Worm (Caenorhabditis elegans): ENCODE results near the gene F42F12.14.
A peak's percentile ranks its signal among the peaks of the same experiment; 100 is the strongest.

Gene F42F12.14

DNA sequence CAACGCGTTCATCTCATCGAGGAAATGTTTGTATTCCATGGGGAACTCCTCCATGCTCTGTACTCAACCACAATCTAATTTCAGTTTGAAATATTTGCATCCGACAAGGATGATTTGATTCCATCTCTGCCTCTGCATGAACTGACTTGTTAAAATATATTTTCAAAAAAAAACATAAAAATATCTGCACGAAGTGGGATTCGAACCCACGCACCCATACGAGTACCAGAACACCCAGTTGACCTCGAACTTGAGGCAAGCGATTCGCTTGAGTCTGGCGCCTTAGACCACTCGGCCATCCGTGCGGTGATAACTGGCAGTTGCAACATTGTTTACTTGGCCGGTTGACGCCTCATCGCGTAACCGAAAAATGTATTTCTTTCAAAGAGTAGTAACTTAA lies 607 bp upstream of the F42F12.14 start:
- TF ChIP-seq ces-1 (GFP tag; optimal IDR thresholded peaks at IDR 0.05) (no peak), flh-1 (GFP tag; optimal IDR thresholded peaks at IDR 0.05) (no peak), nhr-237 (tag; optimal IDR thresholded peaks at IDR 0.05) (no peak), unc-120 (tag; optimal IDR thresholded peaks at IDR 0.05; ENCODE audit: poor library complexity, severe bottlenecking) (peak; percentile 23), pha-4 (tag; optimal IDR thresholded peaks at IDR 0.05) (no peak), drap-1 (GFP tag; optimal IDR thresholded peaks at IDR 0.05) (peak; percentile 13), sptf-1 (tag; optimal IDR thresholded peaks at IDR 0.05) (no peak), M03D4.4 (tag; optimal IDR thresholded peaks at IDR 0.05) (peak; percentile 39), tbx-8 (GFP tag; optimal IDR thresholded peaks at IDR 0.05) (no peak)

DNA sequence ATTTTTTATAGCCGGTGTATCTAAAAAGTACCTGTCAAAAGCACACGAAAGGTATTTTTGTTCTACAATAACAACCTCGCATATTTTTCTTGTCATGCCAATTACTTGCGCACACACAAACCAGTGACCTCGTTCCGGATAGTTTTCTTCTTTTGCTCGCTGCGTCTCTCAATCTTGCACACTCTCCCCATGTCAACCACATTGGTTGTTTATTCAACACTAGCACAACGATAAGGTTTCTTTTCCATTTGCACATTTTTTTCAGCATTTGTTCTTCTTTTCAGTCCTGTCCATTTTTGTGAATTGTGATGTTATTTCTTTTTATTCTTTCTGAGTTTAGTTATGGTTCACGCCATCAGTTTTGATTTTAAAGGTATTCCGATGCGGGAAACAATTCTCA lies 1.8 kb downstream of the F42F12.14 start, which contains the start of gene F42F12.3:
TSS of gene F42F12.3 (plus strand) at position 372 of the 400 bp plus-strand sequence.
- peak; percentile 3 for TF ChIP-seq pha-4 (tag; optimal IDR thresholded peaks at IDR 0.05)
- TF ChIP-seq sem-2 (GFP tag; optimal IDR thresholded peaks at IDR 0.05): no peak

DNA sequence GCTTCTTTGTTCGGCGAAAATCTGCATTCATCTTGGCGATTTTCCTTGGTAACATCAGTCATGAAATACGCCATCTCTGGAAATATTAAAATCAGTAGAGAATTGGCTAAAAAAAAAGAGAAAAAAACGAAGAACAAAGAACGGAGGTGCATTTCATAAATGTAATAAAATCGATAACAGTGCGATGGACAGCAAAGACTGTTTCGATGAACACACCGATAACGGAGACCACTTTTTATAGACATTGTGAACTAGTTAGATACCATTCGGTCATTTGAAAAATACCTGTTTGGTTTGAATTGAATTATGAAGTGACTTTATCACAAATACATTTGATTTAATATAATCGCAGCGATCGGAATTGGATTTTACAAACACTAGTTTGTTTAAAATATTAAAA lies 4.4 kb downstream of the F42F12.14 start, which contains the start of gene F42F12.4:
TSS of gene F42F12.4 (minus strand) at position 76 of the 400 bp plus-strand sequence.
- TF ChIP-seq unc-62 (GFP tag; optimal IDR thresholded peaks at IDR 0.05): no peak
- TF ChIP-seq nhr-12 (tag; optimal IDR thresholded peaks at IDR 0.05): no peak
- TF ChIP-seq M03D4.4 (tag; optimal IDR thresholded peaks at IDR 0.05): no peak
- TF ChIP-seq sptf-1 (tag; optimal IDR thresholded peaks at IDR 0.05): no peak
- TF ChIP-seq blmp-1 (tag; optimal IDR thresholded peaks at IDR 0.05): no peak
- TF ChIP-seq ces-1 (GFP tag; optimal IDR thresholded peaks at IDR 0.05): no peak
- TF ChIP-seq tbx-8 (GFP tag; optimal IDR thresholded peaks at IDR 0.05): no peak
- TF ChIP-seq nhr-76 (tag; optimal IDR thresholded peaks at IDR 0.05): no peak
- TF ChIP-seq ham-2 (GFP tag; optimal IDR thresholded peaks at IDR 0.05): no peak
- no peak for TF ChIP-seq ceh-83 (GFP tag; optimal IDR thresholded peaks at IDR 0.05)
- TF ChIP-seq bed-3 (GFP tag; optimal IDR thresholded peaks at IDR 0.05): no peak
- TF ChIP-seq flh-1 (GFP tag; optimal IDR thresholded peaks at IDR 0.05): no peak
- TF ChIP-seq mep-1 (tag; optimal IDR thresholded peaks at IDR 0.05): no peak
- no peak for TF ChIP-seq ceh-43 (GFP tag; optimal IDR thresholded peaks at IDR 0.05)
- TF ChIP-seq lsy-2 (tag; optimal IDR thresholded peaks at IDR 0.05): no peak
- no peak for TF ChIP-seq cnd-1 (tag; optimal IDR thresholded peaks at IDR 0.05)
- no peak for TF ChIP-seq mab-5 (tag; optimal IDR thresholded peaks at IDR 0.05)
- no peak for TF ChIP-seq zip-8 (tag; optimal IDR thresholded peaks at IDR 0.05)
- TF ChIP-seq unc-120 (tag; optimal IDR thresholded peaks at IDR 0.05; ENCODE audit: poor library complexity, severe bottlenecking): no peak

DNA sequence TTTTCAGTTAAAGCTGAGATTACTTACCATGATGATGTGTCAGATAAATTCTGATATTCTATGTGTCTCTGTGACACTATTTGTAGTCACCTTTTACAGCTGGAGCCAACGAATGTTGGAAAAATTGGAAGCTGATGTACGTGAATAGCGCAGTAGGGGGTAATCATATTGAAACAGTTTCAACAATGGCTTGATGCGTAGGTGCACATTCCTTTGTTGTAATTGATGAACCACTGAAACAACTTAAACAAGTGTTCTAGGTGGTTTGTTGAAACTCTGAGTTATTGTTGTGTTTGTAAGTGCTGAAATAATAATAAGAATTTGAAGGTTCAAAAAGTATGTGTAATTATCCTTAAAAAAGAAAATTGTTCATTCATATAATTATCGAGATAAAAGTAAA lies 8.2 kb downstream of the F42F12.14 start, which contains the start of gene nspc-12:
TSS of gene nspc-12 (minus strand) at position 101 of the 400 bp plus-strand sequence.
- TF ChIP-seq ham-2 (GFP tag; optimal IDR thresholded peaks at IDR 0.05): no peak
- TF ChIP-seq flh-1 (GFP tag; optimal IDR thresholded peaks at IDR 0.05): no peak
- TF ChIP-seq drap-1 (GFP tag; optimal IDR thresholded peaks at IDR 0.05): no peak
- TF ChIP-seq elt-1 (tag; optimal IDR thresholded peaks at IDR 0.05; ENCODE audit: borderline replicate concordance, insufficient read depth): no peak
- TF ChIP-seq lin-13 (tag; optimal IDR thresholded peaks at IDR 0.05): no peak
- no peak for TF ChIP-seq sptf-1 (tag; optimal IDR thresholded peaks at IDR 0.05)
- no peak for TF ChIP-seq mls-2 (tag; optimal IDR thresholded peaks at IDR 0.05)
- TF ChIP-seq nhr-2 (tag; optimal IDR thresholded peaks at IDR 0.05): no peak
- no peak for TF ChIP-seq snpc-4 (tag; optimal IDR thresholded peaks at IDR 0.05)
- TF ChIP-seq M03D4.4 (tag; optimal IDR thresholded peaks at IDR 0.05): no peak
- TF ChIP-seq lsy-2 (tag; optimal IDR thresholded peaks at IDR 0.05): no peak
- TF ChIP-seq unc-120 (tag; optimal IDR thresholded peaks at IDR 0.05; ENCODE audit: poor library complexity, severe bottlenecking): no peak
- TF ChIP-seq pha-4 (tag; optimal IDR thresholded peaks at IDR 0.05): no peak
- no peak for TF ChIP-seq nhr-28 (tag; optimal IDR thresholded peaks at IDR 0.05)
- no peak for TF ChIP-seq blmp-1 (tag; optimal IDR thresholded peaks at IDR 0.05)
- TF ChIP-seq unc-39 (tag; optimal IDR thresholded peaks at IDR 0.05): no peak
- no peak for TF ChIP-seq mep-1 (tag; optimal IDR thresholded peaks at IDR 0.05)
- no peak for TF ChIP-seq cnd-1 (tag; optimal IDR thresholded peaks at IDR 0.05)
- TF ChIP-seq nhr-237 (tag; optimal IDR thresholded peaks at IDR 0.05): no peak

DNA sequence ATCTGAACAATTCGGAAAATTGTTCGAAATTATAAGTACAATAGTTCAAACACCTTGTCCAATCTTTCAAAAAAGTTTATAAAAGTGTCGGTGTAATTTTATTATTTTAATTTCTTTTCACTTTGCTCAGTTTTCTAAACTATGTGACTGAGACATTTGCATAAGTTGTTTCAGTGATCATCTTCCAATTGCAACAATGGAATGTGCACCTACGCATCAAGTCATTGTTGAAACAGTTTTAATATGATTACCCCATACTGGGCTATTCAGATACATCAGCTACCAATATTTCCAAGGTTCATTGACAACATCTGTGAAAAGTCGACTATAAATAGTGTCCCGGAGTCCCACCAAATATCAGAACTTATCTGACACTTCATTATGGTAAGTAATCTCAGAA lies 8.7 kb downstream of the F42F12.14 start, which contains the start of gene nspc-13:
TSS of gene nspc-13 (plus strand) at position 301 of the 400 bp plus-strand sequence.
- TF ChIP-seq nhr-76 (tag; optimal IDR thresholded peaks at IDR 0.05) (no peak), zip-8 (tag; optimal IDR thresholded peaks at IDR 0.05) (no peak), mep-1 (tag; optimal IDR thresholded peaks at IDR 0.05) (no peak), pha-4 (tag; optimal IDR thresholded peaks at IDR 0.05) (no peak), blmp-1 (tag; optimal IDR thresholded peaks at IDR 0.05) (no peak), hlh-1 (tag; optimal IDR thresholded peaks at IDR 0.05) (no peak), bed-3 (GFP tag; optimal IDR thresholded peaks at IDR 0.05) (no peak), mab-5 (tag; optimal IDR thresholded peaks at IDR 0.05) (no peak), ztf-11 (tag; optimal IDR thresholded peaks at IDR 0.05) (no peak), ceh-39 (tag; optimal IDR thresholded peaks at IDR 0.05) (no peak), cnd-1 (tag; optimal IDR thresholded peaks at IDR 0.05) (no peak), elt-3 (tag; optimal IDR thresholded peaks at IDR 0.05) (no peak), flh-1 (GFP tag; optimal IDR thresholded peaks at IDR 0.05) (no peak)
